Fruit fly (Drosophila melanogaster) whole organism, embryonic: Measurements from ENCODE around the gene CG7739.

Experiments
- Atf-2 ChIP-seq: fragments of 200-800 bp; sonication (Bioruptor generic); optimal IDR thresholded peaks from 2 replicates; lab custom pipeline; 2016; ENCODE audit warnings: missing biosample characterization, missing genetic modification characterization
- CG1233 ChIP-seq: fragments of 200-800 bp; sonication (Bioruptor generic); optimal IDR thresholded peaks from 4 replicates; lab custom pipeline; 2018; ENCODE audit warnings: missing biosample characterization, mild to moderate bottlenecking, missing genetic modification characterization
- CG13287 ChIP-seq: fragments of 200-800 bp; sonication (Bioruptor generic); IDR thresholded peaks from 2 replicates; pipeline ENCODE4 v1.3.6; 2022; ENCODE audit warnings: missing biosample characterization, missing genetic modification characterization; ENCODE audit not compliant: partially characterized antibody
- CG15696 ChIP-seq: fragments of 200-800 bp; sonication (Bioruptor generic); optimal IDR thresholded peaks from 2 replicates; lab custom pipeline; 2019; ENCODE audit warnings: missing biosample characterization, mild to moderate bottlenecking, missing genetic modification characterization, moderate library complexity
- CG1647 ChIP-seq: fragments of 200-800 bp; sonication (Bioruptor generic); optimal IDR thresholded peaks from 3 replicates; lab custom pipeline; 2016; ENCODE audit warnings: missing biosample characterization, missing genetic modification characterization
- CG17829 ChIP-seq: fragments of 200-800 bp; optimal IDR thresholded peaks from 2 replicates; lab custom pipeline; 2019; ENCODE audit warnings: missing biosample characterization, mild to moderate bottlenecking, missing genetic modification characterization, moderate library complexity
- CG18262 ChIP-seq: fragments of 200-800 bp; optimal IDR thresholded peaks from 3 replicates; lab custom pipeline; 2019; ENCODE audit warnings: missing biosample characterization, mild to moderate bottlenecking, missing genetic modification characterization, moderate library complexity
- CG2116 ChIP-seq: fragments of 200-800 bp; sonication (Bioruptor generic); optimal IDR thresholded peaks from 3 replicates; lab custom pipeline; 2018; ENCODE audit warnings: missing biosample characterization, mild to moderate bottlenecking, missing genetic modification characterization
- CG2712 ChIP-seq: fragments of 200-800 bp; optimal IDR thresholded peaks from 3 replicates; lab custom pipeline; 2019; ENCODE audit warnings: missing biosample characterization, mild to moderate bottlenecking, missing genetic modification characterization, moderate library complexity
- CG34224 ChIP-seq: fragments of 200-800 bp; sonication (Bioruptor generic); IDR thresholded peaks from 3 replicates; pipeline ENCODE4 v1.3.6; 2022; ENCODE audit warnings: missing biosample characterization, missing genetic modification characterization; ENCODE audit not compliant: partially characterized antibody
- CG42726 ChIP-seq: fragments of 200-800 bp; sonication (Bioruptor generic); IDR thresholded peaks from 2 replicates; pipeline ENCODE4 v1.3.6; 2022; ENCODE audit warnings: missing biosample characterization, missing genetic modification characterization; ENCODE audit not compliant: partially characterized antibody
- CG4617 ChIP-seq: fragments of 200-800 bp; sonication (Bioruptor generic); optimal IDR thresholded peaks from 3 replicates; lab custom pipeline; 2016; ENCODE audit warnings: missing biosample characterization, missing genetic modification characterization, borderline replicate concordance
- CG5953 ChIP-seq: fragments of 200-800 bp; sonication (Bioruptor generic); IDR thresholded peaks from 2 replicates; pipeline ENCODE4 v1.3.6; 2022; ENCODE audit warnings: missing biosample characterization, missing genetic modification characterization
- CG6791 ChIP-seq: fragments of 200-800 bp; sonication (Bioruptor generic); IDR thresholded peaks from 3 replicates; pipeline ENCODE4 v1.3.6; 2022; ENCODE audit warnings: missing biosample characterization, missing genetic modification characterization; ENCODE audit not compliant: partially characterized antibody
- CG7745 ChIP-seq: fragments of 200-800 bp; sonication (Bioruptor generic); optimal IDR thresholded peaks from 2 replicates; lab custom pipeline; 2018; ENCODE audit warnings: missing biosample characterization, mild to moderate bottlenecking, missing genetic modification characterization, moderate library complexity
- Dbx ChIP-seq: fragments of 200-800 bp; sonication (Bioruptor generic); IDR thresholded peaks from 3 replicates; pipeline ENCODE4 v1.3.6; 2022; ENCODE audit warnings: missing biosample characterization, missing genetic modification characterization
- Dfd ChIP-seq, 2 experiments: fragments of >200 bp; optimal IDR thresholded peaks; 2 replicates each; lab custom pipeline; 2017; ENCODE audit warnings: missing biosample characterization in 2 of 2, missing genetic modification characterization in 2 of 2
- Dref ChIP-seq: fragments of 200-800 bp; sonication (Bioruptor generic); IDR thresholded peaks from 2 replicates; pipeline ENCODE4 v1.3.6; 2022; ENCODE audit warnings: missing biosample characterization, missing genetic modification characterization
- Ets97D ChIP-seq: fragments of 200-800 bp; sonication (Bioruptor generic); optimal IDR thresholded peaks from 3 replicates; lab custom pipeline; 2016; ENCODE audit warnings: missing biosample characterization, missing genetic modification characterization
- HmgZ ChIP-seq: fragments of 200-800 bp; sonication (Bioruptor generic); optimal IDR thresholded peaks from 2 replicates; lab custom pipeline; 2018; ENCODE audit warnings: missing biosample characterization, mild to moderate bottlenecking, missing genetic modification characterization
- MBD-R2 ChIP-seq: fragments of 200-800 bp; sonication (Bioruptor generic); IDR thresholded peaks from 2 replicates; pipeline ENCODE4 v1.3.6; 2022; ENCODE audit warnings: missing biosample characterization, missing genetic modification characterization
- MESR4 ChIP-seq: fragments of 200-800 bp; sonication (Bioruptor generic); optimal IDR thresholded peaks from 2 replicates; lab custom pipeline; 2018; ENCODE audit warnings: missing biosample characterization, mild to moderate bottlenecking, missing genetic modification characterization, moderate library complexity
- NK7.1 ChIP-seq: fragments of 200-800 bp; sonication (Bioruptor generic); optimal IDR thresholded peaks from 3 replicates; lab custom pipeline; 2016; ENCODE audit warnings: missing biosample characterization, missing genetic modification characterization
- Scr ChIP-seq: fragments of 200-800 bp; sonication (Bioruptor generic); IDR thresholded peaks from 2 replicates; pipeline ENCODE4 v1.3.6; 2022; ENCODE audit warnings: missing biosample characterization, missing genetic modification characterization; ENCODE audit not compliant: partially characterized antibody
- YL-1 ChIP-seq: fragments of 200-800 bp; sonication (Bioruptor generic); optimal IDR thresholded peaks from 3 replicates; lab custom pipeline; 2017; ENCODE audit warnings: missing biosample characterization, mild to moderate bottlenecking, missing genetic modification characterization
- ara ChIP-seq: fragments of 200-800 bp; sonication (Bioruptor generic); IDR thresholded peaks from 2 replicates; pipeline ENCODE4 v1.3.6; 2022; ENCODE audit warnings: missing biosample characterization, missing genetic modification characterization
- bbx ChIP-seq: fragments of 200-800 bp; sonication (Bioruptor generic); IDR thresholded peaks from 2 replicates; pipeline ENCODE4 v1.3.6; 2022; ENCODE audit warnings: missing biosample characterization, missing genetic modification characterization; ENCODE audit not compliant: partially characterized antibody
- dimm ChIP-seq: fragments of 200-800 bp; sonication (Bioruptor generic); IDR thresholded peaks from 2 replicates; pipeline ENCODE4 v1.3.6; 2022; ENCODE audit warnings: missing biosample characterization, missing genetic modification characterization
- exex ChIP-seq: fragments of 200-800 bp; sonication (Bioruptor generic); optimal IDR thresholded peaks from 4 replicates; lab custom pipeline; 2018; ENCODE audit warnings: missing biosample characterization, mild to moderate bottlenecking, missing genetic modification characterization, moderate library complexity
- fd102C ChIP-seq: fragments of 200-800 bp; sonication (Bioruptor generic); optimal IDR thresholded peaks from 2 replicates; lab custom pipeline; 2018; ENCODE audit warnings: missing biosample characterization, mild to moderate bottlenecking, missing genetic modification characterization, moderate library complexity
- ftz-f1 ChIP-seq: fragments of 200-800 bp; sonication (Bioruptor generic); optimal IDR thresholded peaks from 2 replicates; lab custom pipeline; 2016; ENCODE audit warnings: missing biosample characterization, missing genetic modification characterization
- hb ChIP-seq: fragments of 200-800 bp; sonication (Bioruptor generic); IDR thresholded peaks from 3 replicates; pipeline ENCODE4 v1.3.6; 2022; ENCODE audit warnings: missing biosample characterization, missing genetic modification characterization; ENCODE audit not compliant: partially characterized antibody
- hbn ChIP-seq: fragments of 200-800 bp; sonication (Bioruptor generic); IDR thresholded peaks from 2 replicates; pipeline ENCODE4 v1.3.6; 2022; ENCODE audit warnings: missing biosample characterization, missing genetic modification characterization; ENCODE audit not compliant: partially characterized antibody
- jigr1 ChIP-seq: fragments of 200-800 bp; sonication (Bioruptor generic); IDR thresholded peaks from 3 replicates; pipeline ENCODE4 v1.3.6; 2022; ENCODE audit warnings: missing biosample characterization, missing genetic modification characterization
- ken ChIP-seq: fragments of 200-800 bp; sonication (Bioruptor generic); IDR thresholded peaks from 3 replicates; pipeline ENCODE4 v1.3.6; 2022; ENCODE audit warnings: missing biosample characterization, missing genetic modification characterization
- lbe ChIP-seq: fragments of 200-800 bp; sonication (Bioruptor generic); optimal IDR thresholded peaks from 2 replicates; lab custom pipeline; 2016; ENCODE audit warnings: missing biosample characterization, mild to moderate bottlenecking, missing genetic modification characterization
- luna ChIP-seq: fragments of 200-800 bp; sonication (Bioruptor generic); optimal IDR thresholded peaks from 2 replicates; lab custom pipeline; 2016; ENCODE audit warnings: missing biosample characterization, missing genetic modification characterization
- nerfin-2 ChIP-seq: fragments of 200-800 bp; sonication (Bioruptor generic); IDR thresholded peaks from 2 replicates; pipeline ENCODE4 v1.3.6; 2022; ENCODE audit warnings: missing biosample characterization, missing genetic modification characterization; ENCODE audit not compliant: partially characterized antibody
- sens ChIP-seq: fragments of 200-800 bp; sonication (Bioruptor generic); peaks from one replicate; lab custom pipeline; 2016; ENCODE audit warnings: missing biosample characterization, missing genetic modification characterization
- slp2 ChIP-seq: fragments of 200-800 bp; sonication (Bioruptor generic); optimal IDR thresholded peaks from 2 replicates; lab custom pipeline; 2016; ENCODE audit warnings: missing biosample characterization, missing genetic modification characterization
- ttk ChIP-seq: fragments of 200-800 bp; sonication (Bioruptor generic); IDR thresholded peaks from 2 replicates; pipeline ENCODE4 v2.1.2; 2022; ENCODE audit warnings: missing biosample characterization, missing genetic modification characterization
- unc-4 ChIP-seq: fragments of 200-800 bp; sonication (Bioruptor generic); IDR thresholded peaks from 2 replicates; pipeline ENCODE4 v1.3.6; 2022; ENCODE audit warnings: missing biosample characterization, missing genetic modification characterization; ENCODE audit not compliant: partially characterized antibody
- zen ChIP-seq: fragments of 200-800 bp; sonication (Bioruptor generic); optimal IDR thresholded peaks from 3 replicates; lab custom pipeline; 2018; ENCODE audit warnings: missing biosample characterization, mild to moderate bottlenecking, missing genetic modification characterization, moderate library complexity
- zen2 ChIP-seq: fragments of 200-800 bp; sonication (Bioruptor generic); IDR thresholded peaks from 3 replicates; pipeline ENCODE4 v1.3.6; 2022; ENCODE audit warnings: missing biosample characterization, missing genetic modification characterization; ENCODE audit not compliant: partially characterized antibody

The CG7739 gene

DNA sequence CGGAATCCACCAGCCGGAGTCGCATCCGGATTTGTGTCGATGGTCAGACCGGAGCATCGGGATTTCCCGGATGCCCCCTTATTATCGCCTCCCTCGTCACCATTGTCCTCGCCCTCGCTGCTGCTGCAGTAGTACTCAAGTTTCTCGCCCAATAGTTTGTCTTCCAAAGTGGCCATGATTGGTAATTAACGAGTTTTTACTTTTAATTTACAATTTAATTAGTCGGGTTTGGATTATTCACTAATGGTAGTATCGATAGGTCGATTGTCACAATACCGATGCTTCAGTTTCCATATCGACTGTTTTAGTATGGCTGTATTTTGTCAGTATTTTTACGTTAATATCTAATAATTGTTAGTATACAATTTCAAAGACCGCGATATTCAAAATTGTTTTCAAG, 47.2 kb upstream of the CG7739 start, which contains the start of gene CG7650 (continued):
- TF ChIP-seq YL-1 (GFP tag; lab: Kevin White, UChicago) (peak; percentile 74), Dref (GFP tag; lab: Robert Waterston, UW) (peak; percentile 91), Atf-2 (GFP tag; lab: Kevin White, UChicago) (no peak), Dbx (no peak), CG13287 (GFP tag; lab: Robert Waterston, UW) (peak; percentile 97), ken (no peak), CG34224 (GFP tag; lab: Robert Waterston, UW) (peak; percentile 94), CG1647 (GFP tag; lab: Kevin White, UChicago) (no peak), Dfd (GFP tag; optimal IDR thresholded peaks at IDR 0.05; lab: Kevin White, UChicago) (no peak), CG17829 (tag; lab: Kevin White, UChicago) (peak; percentile 34), ttk (GFP tag; lab: Robert Waterston, UW) (no peak), lbe (GFP tag; lab: Kevin White, UChicago) (peak; percentile 6), slp2 (peak; percentile 3), Scr (GFP tag; lab: Robert Waterston, UW) (peak; percentile 89), HmgZ (tag; lab: Kevin White, UChicago) (peak; percentile 37), fd102C (GFP tag; lab: Kevin White, UChicago) (no peak), luna (GFP tag; lab: Kevin White, UChicago) (no peak), dimm (GFP tag; lab: Robert Waterston, UW) (no peak), MBD-R2 (peak; percentile 68), bbx (GFP tag; lab: Robert Waterston, UW) (peak; percentile 94), ftz-f1 (GFP tag; lab: Kevin White, UChicago) (no peak), zen (tag; lab: Kevin White, UChicago) (peak; percentile 77), NK7.1 (GFP tag; lab: Kevin White, UChicago) (no peak), MESR4 (GFP tag; lab: Kevin White, UChicago) (peak; percentile 87), jigr1 (GFP tag; lab: Robert Waterston, UW) (no peak), sens (peak; percentile 66), nerfin-2 (GFP tag; lab: Robert Waterston, UW) (peak; percentile 60; the same call in 1 of the 2 replicates), Ets97D (GFP tag; lab: Kevin White, UChicago) (peak; percentile 12), unc-4 (GFP tag; lab: Robert Waterston, UW) (peak; percentile 94), hb (GFP tag; lab: Robert Waterston, UW) (peak; percentile 81), CG42726 (GFP tag; lab: Robert Waterston, UW) (peak; percentile 74; the same call in 1 of the 2 replicates), CG1233 (GFP tag; lab: Kevin White, UChicago) (no peak), CG7745 (tag; lab: Kevin White, UChicago) (peak; percentile 96), ara (no peak), CG6791 (peak; percentile 88), CG15696 (no peak), CG5953 (GFP tag; lab: Robert Waterston, UW) (no peak), zen2 (GFP tag; lab: Robert Waterston, UW) (peak; percentile 93), CG18262 (tag; lab: Kevin White, UChicago) (no peak), CG2712 (peak; percentile 22), CG2116 (GFP tag; lab: Kevin White, UChicago) (peak; percentile 76), exex (tag; lab: Kevin White, UChicago) (peak; percentile 68), CG4617 (GFP tag; lab: Kevin White, UChicago) (peak; percentile 91), hbn (GFP tag; lab: Robert Waterston, UW) (peak; percentile 97)
